Worm (Caenorhabditis elegans): ENCODE measurements around the gene try-13.

Gene try-13

ce11 chrV:7431016-7431415, 8.9 kb upstream of the try-13 start, which contains the start of gene srw-71:
Gene srw-71, minus strand, starts transcription at chrV:7431116.
- TF ChIP-seq aha-1 (tag) (peak; percentile 11), ceh-82 (tag; optimal IDR thresholded peaks at IDR 0.05) (no peak)

- TF ChIP-seq dmd-9 (GFP tag; IDR thresholded peaks at IDR 0.05) = no peak
- peak; percentile 61; the same call in 1 of the 2 replicates for TF ChIP-seq T26A8.4 (GFP tag; IDR thresholded peaks at IDR 0.05)
- peak; percentile 39; the same call in 1 of the 2 replicates for TF ChIP-seq pha-4 (GFP tag; IDR thresholded peaks at IDR 0.05)
- no peak for TF ChIP-seq pha-4 (tag; optimal IDR thresholded peaks at IDR 0.05)
- peak; percentile 32 for TF ChIP-seq nhr-48 (tag; optimal IDR thresholded peaks at IDR 0.05)
- no peak for TF ChIP-seq mxl-3 (GFP tag; optimal IDR thresholded peaks at IDR 0.05)
- TF ChIP-seq cey-2 (tag; optimal IDR thresholded peaks at IDR 0.05; ENCODE audit: borderline replicate concordance, insufficient read depth) = no peak
- TF ChIP-seq arid-1 (GFP tag; conservative IDR thresholded peaks at IDR 0.05) = peak; percentile 46; the same call in 1 of the 2 replicates
- peak; percentile 69 for TF ChIP-seq dve-1 (tag; optimal IDR thresholded peaks at IDR 0.05; ENCODE audit: insufficient read depth)
- no peak for TF ChIP-seq ceh-32 (tag; optimal IDR thresholded peaks at IDR 0.05; ENCODE audit: poor library complexity)
- TF ChIP-seq Y75B8A.6 (GFP tag; IDR thresholded peaks at IDR 0.05) = 0 out of 2 replicates have a peak, but pooled peaks have one; percentile 27
- TF ChIP-seq attf-4 (tag; optimal IDR thresholded peaks at IDR 0.05) = no peak
- TF ChIP-seq hlh-11 (tag; optimal IDR thresholded peaks at IDR 0.05) = peak; percentile 63
- peak; percentile 22 for TF ChIP-seq T20F7.1 (GFP tag; optimal IDR thresholded peaks at IDR 0.05)
- TF ChIP-seq nhr-28 (tag; optimal IDR thresholded peaks at IDR 0.05) = no peak
- TF ChIP-seq lin-1 (GFP tag; IDR thresholded peaks at IDR 0.05) = peak; percentile 58; the same call in 1 of the 2 replicates
- 0 out of 2 replicates have a peak, but pooled peaks have one; percentile 42 for TF ChIP-seq lim-7 (GFP tag; IDR thresholded peaks at IDR 0.05)
- 0 out of 2 replicates have a peak, but pooled peaks have one; percentile 6 for TF ChIP-seq mdt-29 (GFP tag; IDR thresholded peaks at IDR 0.05)
- peak; percentile 38; the same call in 1 of the 2 replicates for TF ChIP-seq Y48G9A.11 (GFP tag; IDR thresholded peaks at IDR 0.05)
- no peak for TF ChIP-seq lin-13 (GFP tag; optimal IDR thresholded peaks at IDR 0.05)
- TF ChIP-seq snpc-4 (tag; optimal IDR thresholded peaks at IDR 0.05) = no peak
- TF ChIP-seq Y105C5A.15 (GFP tag; IDR thresholded peaks at IDR 0.05) = 0 out of 2 replicates have a peak, but pooled peaks have one; percentile 2
- peak; percentile 50 for TF ChIP-seq mep-1 (tag; optimal IDR thresholded peaks at IDR 0.05)
- no peak for TF ChIP-seq F26F4.8 (GFP tag; conservative IDR thresholded peaks at IDR 0.05)
- peak; percentile 9 to 66; a peak in 1 of 4 replicates for TF ChIP-seq madf-5 (GFP tag; IDR thresholded peaks at IDR 0.05)
- TF ChIP-seq egl-27 (tag; optimal IDR thresholded peaks at IDR 0.05) = no peak
- TF ChIP-seq dmd-8 (GFP tag; IDR thresholded peaks at IDR 0.05) = no peak
- peak; percentile 90 for TF ChIP-seq aha-1 (tag)
- peak; percentile 35 for TF ChIP-seq duxl-1 (tag; optimal IDR thresholded peaks at IDR 0.05; ENCODE audit: poor library complexity)
- TF ChIP-seq hif-1 (tag; optimal IDR thresholded peaks at IDR 0.05) = peak in 1 of 2 experiments; percentile 11
- TF ChIP-seq daf-8 (GFP tag; IDR thresholded peaks at IDR 0.05) = 0 out of 2 replicates have a peak, but pooled peaks have one; percentile 50
- peak; percentile 47 for TF ChIP-seq lin-38 (GFP tag; IDR thresholded peaks at IDR 0.05)
- TF ChIP-seq daf-16 (GFP tag; optimal IDR thresholded peaks at IDR 0.05) = peak in 1 of 2 experiments; percentile 27
- peak; percentile 37 for TF ChIP-seq daf-16 (tag; optimal IDR thresholded peaks at IDR 0.05)
- peak; percentile 90 for TF ChIP-seq zfp-3 (GFP tag; conservative IDR thresholded peaks at IDR 0.05)
- TF ChIP-seq spr-1 (tag; optimal IDR thresholded peaks at IDR 0.05) = peak; percentile 40
- TF ChIP-seq vab-7 (GFP tag; IDR thresholded peaks at IDR 0.05) = no peak
- no peak for TF ChIP-seq D1046.2 (GFP tag; IDR thresholded peaks at IDR 0.05)
- TF ChIP-seq tra-1 (GFP tag; IDR thresholded peaks at IDR 0.05) = peak; percentile 62
- peak; percentile 60 for TF ChIP-seq php-3 (GFP tag; IDR thresholded peaks at IDR 0.05)
- peak; percentile 73 for TF ChIP-seq ama-1 (optimal IDR thresholded peaks at IDR 0.05)
- TF ChIP-seq egl-43 (GFP tag; IDR thresholded peaks at IDR 0.05) = peak; percentile 14; the same call in 1 of the 2 replicates
- no peak for TF ChIP-seq nhr-77 (tag; optimal IDR thresholded peaks at IDR 0.05)
- TF ChIP-seq Y5F2A.4 (GFP tag; optimal IDR thresholded peaks at IDR 0.05) = peak; percentile 29
- TF ChIP-seq lin-15B (tag; optimal IDR thresholded peaks at IDR 0.05) = no peak
- no peak for TF ChIP-seq nhr-6 (tag; optimal IDR thresholded peaks at IDR 0.05)
These were observed 7.3 kb upstream of the try-13 start for ce11 chrV:7432441-7433146.
